Worm (Caenorhabditis elegans) whole organism, L4/young adult: ENCODE results near the gene C14A6.13.

Experiments used
- W03F9.2 ChIP-seq: fragments of 150-350 bp; optimal IDR thresholded peaks from 2 replicates; lab custom pipeline; 2014; ENCODE audit warnings: missing biosample characterization, missing genetic modification characterization
- dao-5 ChIP-seq: sonication (generic microtip); optimal IDR thresholded peaks from 2 replicates; lab custom pipeline; 2016; ENCODE audit warnings: missing genotype, missing genetic modification characterization, moderate library complexity, missing compliant biosample characterization
- him-1 ChIP-seq: sonication (generic microtip); optimal IDR thresholded peaks from 2 replicates; lab custom pipeline; 2016; ENCODE audit warnings: missing genotype, missing genetic modification reagents, missing genetic modification characterization, missing compliant biosample characterization

- no peak for TF ChIP-seq him-1
- no peak for TF ChIP-seq dao-5 (tag; lab: Kevin White, UChicago)
- TF ChIP-seq W03F9.2 (tag; lab: Kevin White, UChicago) = no peak
Measured at ce11 chrV:18163434-18163833, 2.3 kb upstream of the C14A6.13 start.
